Fruit fly (Drosophila melanogaster) whole organism, embryonic: ENCODE data around the gene Vps13D.

Experiments used
- CG10959 ChIP-seq: fragments of 200-800 bp; sonication (Bioruptor generic); IDR thresholded peaks from 2 replicates; pipeline ENCODE4 v1.3.6; 2022; ENCODE audit warnings: missing biosample characterization, missing genetic modification characterization
- CG10979 ChIP-seq: fragments of 200-800 bp; sonication (Bioruptor generic); optimal IDR thresholded peaks from 2 replicates; lab custom pipeline; 2018; ENCODE audit warnings: missing biosample characterization, mild to moderate bottlenecking, missing genetic modification characterization, moderate library complexity
- CG12219 ChIP-seq: fragments of 200-800 bp; sonication (Bioruptor generic); optimal IDR thresholded peaks from 3 replicates; lab custom pipeline; 2018; ENCODE audit warnings: missing biosample characterization, mild to moderate bottlenecking, missing genetic modification characterization
- CG13296 ChIP-seq: fragments of 200-800 bp; sonication (Bioruptor generic); optimal IDR thresholded peaks from 3 replicates; lab custom pipeline; 2018; ENCODE audit warnings: missing biosample characterization, mild to moderate bottlenecking, missing genetic modification characterization
- CG13424 ChIP-seq: fragments of 200-800 bp; sonication (Bioruptor generic); optimal IDR thresholded peaks from 2 replicates; lab custom pipeline; 2019; ENCODE audit warnings: missing biosample characterization, mild to moderate bottlenecking, missing genetic modification characterization, moderate library complexity
- CG14710 ChIP-seq: fragments of 200-800 bp; sonication (Bioruptor generic); optimal IDR thresholded peaks from 3 replicates; lab custom pipeline; 2019; ENCODE audit warnings: missing biosample characterization, mild to moderate bottlenecking, missing genetic modification characterization, moderate library complexity
- CG15601 ChIP-seq: fragments of 200-800 bp; sonication (Bioruptor generic); optimal IDR thresholded peaks from 3 replicates; lab custom pipeline; 2019; ENCODE audit warnings: missing biosample characterization, mild to moderate bottlenecking, missing genetic modification characterization, moderate library complexity
- CG2116 ChIP-seq: fragments of 200-800 bp; sonication (Bioruptor generic); optimal IDR thresholded peaks from 3 replicates; lab custom pipeline; 2018; ENCODE audit warnings: missing biosample characterization, mild to moderate bottlenecking, missing genetic modification characterization
- CG34376 ChIP-seq: fragments of 200-800 bp; sonication (Bioruptor generic); optimal IDR thresholded peaks from 2 replicates; lab custom pipeline; 2018; ENCODE audit warnings: missing biosample characterization, mild to moderate bottlenecking, missing genetic modification characterization
- CG4424 ChIP-seq: fragments of 200-800 bp; sonication (Bioruptor generic); optimal IDR thresholded peaks from 3 replicates; lab custom pipeline; 2016; ENCODE audit warnings: missing biosample characterization, missing genetic modification characterization
- CG6654 ChIP-seq: fragments of 200-800 bp; sonication (Bioruptor generic); optimal IDR thresholded peaks from 2 replicates; lab custom pipeline; 2017; ENCODE audit warnings: missing biosample characterization, mild to moderate bottlenecking, missing genetic modification characterization
- CG6765 ChIP-seq: fragments of 200-800 bp; sonication (Bioruptor generic); optimal IDR thresholded peaks from 3 replicates; lab custom pipeline; 2017; ENCODE audit warnings: missing biosample characterization, mild to moderate bottlenecking, missing genetic modification characterization
- CG7372 ChIP-seq: fragments of 200-800 bp; sonication (Bioruptor generic); IDR thresholded peaks from 2 replicates; pipeline ENCODE4 v1.3.6; 2022; ENCODE audit warnings: missing biosample characterization, missing genetic modification characterization
- CG8924 ChIP-seq: fragments of 200-800 bp; optimal IDR thresholded peaks from 3 replicates; lab custom pipeline; 2019; ENCODE audit warnings: missing biosample characterization, mild to moderate bottlenecking, missing genetic modification characterization, moderate library complexity
- CG9727 ChIP-seq: fragments of 200-800 bp; sonication (Bioruptor generic); optimal IDR thresholded peaks from 3 replicates; lab custom pipeline; 2017; ENCODE audit warnings: missing biosample characterization, mild to moderate bottlenecking, missing genetic modification characterization
- CG9797 ChIP-seq: fragments of 200-800 bp; sonication (Bioruptor generic); optimal IDR thresholded peaks from 3 replicates; lab custom pipeline; 2018; ENCODE audit warnings: missing biosample characterization, mild to moderate bottlenecking, missing genetic modification characterization
- D19A ChIP-seq: fragments of 200-800 bp; optimal IDR thresholded peaks from 3 replicates; lab custom pipeline; 2019; ENCODE audit warnings: missing biosample characterization, mild to moderate bottlenecking, missing genetic modification characterization, moderate library complexity
- Dbx ChIP-seq: fragments of 200-800 bp; sonication (Bioruptor generic); IDR thresholded peaks from 3 replicates; pipeline ENCODE4 v1.3.6; 2022; ENCODE audit warnings: missing biosample characterization, missing genetic modification characterization
- Dll ChIP-seq: fragments of 200-800 bp; sonication (Bioruptor generic); IDR thresholded peaks from 4 replicates; pipeline ENCODE4 v1.3.6; 2022; ENCODE audit warnings: missing biosample characterization, missing genetic modification characterization; ENCODE audit not compliant: partially characterized antibody
- Ets65A ChIP-seq: fragments of 200-800 bp; sonication (Bioruptor generic); peaks from one replicate; lab custom pipeline; 2016; ENCODE audit warnings: missing biosample characterization, missing genetic modification characterization
- Hmr ChIP-seq: fragments of 200-800 bp; sonication (Bioruptor generic); optimal IDR thresholded peaks from 3 replicates; lab custom pipeline; 2017; ENCODE audit warnings: mild to moderate bottlenecking, missing biosample characterization, missing genetic modification reagents, missing genetic modification characterization
- Hr51 ChIP-seq, 2 experiments: fragments of 200-800 bp; sonication (Bioruptor generic); optimal IDR thresholded peaks; 2 replicates in 1 of 2; 3 replicates in 1 of 2; lab custom pipeline; 2016 to 2018; ENCODE audit warnings: missing biosample characterization in 2 of 2, missing genetic modification characterization in 2 of 2, mild to moderate bottlenecking in 1 of 2, moderate library complexity in 1 of 2
- Mad ChIP-seq: fragments of 200-800 bp; sonication (Bioruptor generic); optimal IDR thresholded peaks from 2 replicates; lab custom pipeline; 2016; ENCODE audit warnings: missing biosample characterization, missing genetic modification characterization
- Myb ChIP-seq: fragments of 200-800 bp; sonication (Bioruptor generic); optimal IDR thresholded peaks from 2 replicates; lab custom pipeline; 2016; ENCODE audit warnings: missing biosample characterization, missing genetic modification characterization
- NK7.1 ChIP-seq: fragments of 200-800 bp; sonication (Bioruptor generic); optimal IDR thresholded peaks from 3 replicates; lab custom pipeline; 2016; ENCODE audit warnings: missing biosample characterization, missing genetic modification characterization
- PHDP ChIP-seq: fragments of 200-800 bp; sonication (Bioruptor generic); optimal IDR thresholded peaks from 3 replicates; lab custom pipeline; 2018; ENCODE audit warnings: missing biosample characterization, mild to moderate bottlenecking, missing genetic modification characterization, moderate library complexity
- Sin3A ChIP-seq: fragments of >200 bp; optimal IDR thresholded peaks from 2 replicates; lab custom pipeline; 2018
- Usf ChIP-seq: fragments of 200-800 bp; sonication (Bioruptor generic); optimal IDR thresholded peaks from 2 replicates; lab custom pipeline; 2017; ENCODE audit warnings: missing genotype, missing biosample characterization, missing genetic modification characterization
- da ChIP-seq: fragments of 200-800 bp; sonication (Bioruptor generic); optimal IDR thresholded peaks from 2 replicates; lab custom pipeline; 2016; ENCODE audit warnings: missing biosample characterization, missing genetic modification characterization
- dmrt11E ChIP-seq: fragments of 200-800 bp; sonication (Bioruptor generic); optimal IDR thresholded peaks from 3 replicates; lab custom pipeline; 2018; ENCODE audit warnings: missing biosample characterization, mild to moderate bottlenecking, missing genetic modification characterization, moderate library complexity
- dysf ChIP-seq: fragments of 200-800 bp; sonication (Bioruptor generic); IDR thresholded peaks from 3 replicates; pipeline ENCODE4 v1.3.6; 2022; ENCODE audit warnings: missing biosample characterization, missing genetic modification characterization
- esg ChIP-seq: fragments of 200-800 bp; sonication (Bioruptor generic); conservative IDR thresholded peaks from 2 replicates; pipeline ENCODE4 v1.3.6; 2022; ENCODE audit warnings: missing biosample characterization, missing genetic modification characterization
- eyg ChIP-seq: fragments of 200-800 bp; sonication (Bioruptor generic); optimal IDR thresholded peaks from 3 replicates; lab custom pipeline; 2016; ENCODE audit warnings: missing biosample characterization, missing genetic modification characterization
- fd3F ChIP-seq: fragments of 200-800 bp; sonication (Bioruptor generic); optimal IDR thresholded peaks from 2 replicates; lab custom pipeline; 2018; ENCODE audit warnings: missing biosample characterization, mild to moderate bottlenecking, missing genetic modification characterization, moderate library complexity
- fu2 ChIP-seq: fragments of 200-800 bp; sonication (Bioruptor generic); optimal IDR thresholded peaks from 2 replicates; lab custom pipeline; 2016; ENCODE audit warnings: missing biosample characterization, missing genetic modification characterization
- grau ChIP-seq: fragments of 200-800 bp; optimal IDR thresholded peaks from 3 replicates; lab custom pipeline; 2019; ENCODE audit warnings: missing biosample characterization, mild to moderate bottlenecking, missing genetic modification characterization, moderate library complexity
- gt ChIP-seq: fragments of 200-800 bp; sonication (Bioruptor generic); IDR thresholded peaks from 2 replicates; pipeline ENCODE4 v1.3.6; 2022; ENCODE audit warnings: missing biosample characterization, missing genetic modification characterization
- hb ChIP-seq: fragments of 200-800 bp; sonication (Bioruptor generic); IDR thresholded peaks from 3 replicates; pipeline ENCODE4 v1.3.6; 2022; ENCODE audit warnings: missing biosample characterization, missing genetic modification characterization; ENCODE audit not compliant: partially characterized antibody
- kay ChIP-seq: fragments of 200-800 bp; sonication (Bioruptor generic); optimal IDR thresholded peaks from 2 replicates; lab custom pipeline; 2016; ENCODE audit warnings: missing biosample characterization, missing genetic modification characterization
- ken ChIP-seq: fragments of 200-800 bp; sonication (Bioruptor generic); IDR thresholded peaks from 3 replicates; pipeline ENCODE4 v1.3.6; 2022; ENCODE audit warnings: missing biosample characterization, missing genetic modification characterization
- mam ChIP-seq: fragments of 200-800 bp; sonication (Bioruptor generic); optimal IDR thresholded peaks from 3 replicates; lab custom pipeline; 2016; ENCODE audit warnings: missing biosample characterization, missing genetic modification characterization
- nerfin-2 ChIP-seq: fragments of 200-800 bp; sonication (Bioruptor generic); IDR thresholded peaks from 2 replicates; pipeline ENCODE4 v1.3.6; 2022; ENCODE audit warnings: missing biosample characterization, missing genetic modification characterization; ENCODE audit not compliant: partially characterized antibody
- pros ChIP-seq: fragments of 200-800 bp; sonication (Bioruptor generic); optimal IDR thresholded peaks from 3 replicates; lab custom pipeline; 2019; ENCODE audit warnings: missing biosample characterization, mild to moderate bottlenecking, missing genetic modification characterization, moderate library complexity
- repo ChIP-seq: fragments of 200-800 bp; sonication (Bioruptor generic); optimal IDR thresholded peaks from 2 replicates; lab custom pipeline; 2016; ENCODE audit warnings: missing biosample characterization, missing genetic modification characterization
- schlank ChIP-seq: fragments of 200-800 bp; sonication (Bioruptor generic); optimal IDR thresholded peaks from 2 replicates; lab custom pipeline; 2018; ENCODE audit warnings: missing biosample characterization, mild to moderate bottlenecking, missing genetic modification characterization
- slbo ChIP-seq: fragments of 200-800 bp; sonication (Bioruptor generic); IDR thresholded peaks from 2 replicates; pipeline ENCODE4 v1.3.6; 2022; ENCODE audit warnings: missing biosample characterization, missing genetic modification characterization
- so ChIP-seq: fragments of 200-800 bp; sonication (Bioruptor generic); IDR thresholded peaks from 3 replicates; pipeline ENCODE4 v1.3.6; 2022; ENCODE audit warnings: missing biosample characterization, missing genetic modification characterization
- tio ChIP-seq: fragments of 200-800 bp; sonication (Bioruptor generic); optimal IDR thresholded peaks from 2 replicates; lab custom pipeline; 2017; ENCODE audit warnings: missing biosample characterization, missing genetic modification characterization, inconsistent platforms
- z ChIP-seq: fragments of 200-800 bp; sonication (Bioruptor generic); IDR thresholded peaks from 3 replicates; pipeline ENCODE4 v1.3.6; 2022; ENCODE audit warnings: missing biosample characterization, missing genetic modification characterization
- zfh1 ChIP-seq: fragments of 200-800 bp; sonication (Bioruptor generic); IDR thresholded peaks from 3 replicates; pipeline ENCODE4 v1.3.6; 2022; ENCODE audit warnings: missing biosample characterization, missing genetic modification characterization

Gene Vps13D

DNA sequence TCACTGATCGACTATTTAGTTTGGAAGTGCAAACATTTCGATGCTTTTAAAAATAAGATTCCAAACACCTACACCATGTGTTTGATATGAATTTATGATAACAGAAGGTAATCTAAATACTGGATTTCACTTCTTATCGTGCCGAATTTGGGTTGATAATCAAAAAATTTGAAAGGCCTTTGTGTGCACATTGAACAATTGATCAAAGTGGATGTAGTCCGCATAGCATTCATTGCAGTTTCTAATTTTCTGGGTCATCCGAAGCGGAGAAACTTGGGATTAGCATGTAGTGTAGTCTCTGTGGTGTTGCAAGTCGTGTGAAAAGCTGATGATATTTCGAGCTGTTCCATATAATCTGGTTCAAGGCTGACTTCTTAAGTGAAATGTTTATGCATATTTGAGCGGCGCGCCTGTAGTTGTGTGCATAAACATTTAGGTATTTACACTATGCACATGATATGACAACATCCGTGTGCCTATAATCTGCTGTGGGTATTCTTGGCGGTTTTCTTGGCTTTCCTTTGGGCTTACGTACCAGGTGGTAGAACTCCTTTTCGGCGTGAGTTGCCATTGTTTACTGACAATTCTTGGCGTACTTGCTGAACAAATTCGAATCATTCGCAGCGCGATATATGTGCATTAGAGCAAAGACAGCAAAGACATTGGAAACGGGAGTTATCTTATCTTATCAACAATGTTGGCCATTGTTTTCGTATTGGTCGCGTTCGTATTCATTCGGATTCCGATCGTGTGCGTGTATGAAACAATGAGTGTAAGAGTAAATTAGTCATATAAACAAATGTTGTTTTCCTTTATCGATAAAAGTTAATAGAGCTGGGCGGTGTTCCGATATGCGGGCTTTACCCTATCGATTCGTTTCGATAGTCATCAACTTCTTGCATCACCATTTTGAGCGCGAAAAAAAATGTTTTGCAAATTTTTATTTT is 18.2 kb downstream of the Vps13D start, which contains the start of gene Hip1 (continued):
- TF ChIP-seq schlank (tag; lab: Kevin White, UChicago) = no peak
- TF ChIP-seq D19A = no peak
- no peak for TF ChIP-seq tio (GFP tag; lab: Kevin White, UChicago)
- TF ChIP-seq CG4424 (GFP tag; lab: Kevin White, UChicago) = no peak
- no peak for TF ChIP-seq slbo (GFP tag; lab: Robert Waterston, UW)
- no peak for TF ChIP-seq CG7372 (GFP tag; lab: Robert Waterston, UW)
- no peak for TF ChIP-seq CG10959
- no peak for TF ChIP-seq Hmr (GFP tag; lab: Kevin White, UChicago)
- no peak for TF ChIP-seq CG13424 (tag; lab: Kevin White, UChicago)
- TF ChIP-seq Dbx (GFP tag; lab: Robert Waterston, UW) = no peak
- TF ChIP-seq mam = no peak
- no peak for TF ChIP-seq dysf (GFP tag; lab: Robert Waterston, UW)
- TF ChIP-seq pros (GFP tag; lab: Kevin White, UChicago) = no peak
- TF ChIP-seq CG6765 (GFP tag; lab: Kevin White, UChicago) = no peak
- no peak for TF ChIP-seq da (GFP tag; lab: Kevin White, UChicago)
- TF ChIP-seq Dll (GFP tag; lab: Robert Waterston, UW) = peak; percentile 88
- no peak for TF ChIP-seq Hr51 (GFP tag; optimal IDR thresholded peaks at IDR 0.05; lab: Kevin White, UChicago)
- TF ChIP-seq CG12219 (GFP tag; lab: Kevin White, UChicago) = no peak
- no peak for TF ChIP-seq CG15601 (tag; lab: Kevin White, UChicago)
- no peak for TF ChIP-seq repo (GFP tag; lab: Kevin White, UChicago)
- no peak for TF ChIP-seq fu2 (GFP tag; lab: Kevin White, UChicago)
- TF ChIP-seq esg = no peak
- TF ChIP-seq CG9797 = no peak
- TF ChIP-seq Ets65A = no peak
- no peak for TF ChIP-seq NK7.1 (GFP tag; lab: Kevin White, UChicago)
- TF ChIP-seq kay (GFP tag; lab: Kevin White, UChicago) = peak; percentile 93
- no peak for TF ChIP-seq CG10979 (tag; lab: Kevin White, UChicago)
- TF ChIP-seq CG9727 = no peak
- TF ChIP-seq grau (tag; lab: Kevin White, UChicago) = no peak
- TF ChIP-seq CG8924 (tag; lab: Kevin White, UChicago) = peak; percentile 88
- no peak for TF ChIP-seq Myb (GFP tag; lab: Kevin White, UChicago)
- TF ChIP-seq ken (GFP tag; lab: Robert Waterston, UW) = no peak
- TF ChIP-seq CG6654 (GFP tag; lab: Kevin White, UChicago) = no peak
- peak; percentile 66 for TF ChIP-seq CG2116
- no peak for TF ChIP-seq Mad (GFP tag; lab: Kevin White, UChicago)
- peak; percentile 66; the same call in 1 of the 3 replicates for TF ChIP-seq hb
- TF ChIP-seq z (GFP tag; lab: Robert Waterston, UW) = no peak
- TF ChIP-seq dmrt11E (tag; lab: Kevin White, UChicago) = no peak
- TF ChIP-seq CG14710 = no peak
- TF ChIP-seq so (GFP tag; lab: Robert Waterston, UW) = no peak
- no peak for TF ChIP-seq PHDP (tag; lab: Kevin White, UChicago)
- no peak for TF ChIP-seq eyg (GFP tag; lab: Kevin White, UChicago)
- peak; percentile 48 for TF ChIP-seq CG34376
- peak; percentile 80 for TF ChIP-seq nerfin-2 (GFP tag; lab: Robert Waterston, UW)
- TF ChIP-seq Sin3A (lab: Kevin White, UChicago) = peak; percentile 13
- TF ChIP-seq CG13296 (GFP tag; lab: Kevin White, UChicago) = no peak
- TF ChIP-seq fd3F (GFP tag; lab: Kevin White, UChicago) = no peak
- TF ChIP-seq zfh1 = no peak
- no peak for TF ChIP-seq gt (GFP tag; lab: Robert Waterston, UW)
- no peak for TF ChIP-seq Usf (GFP tag; lab: Kevin White, UChicago)
